Worm (Caenorhabditis elegans): ENCODE data around the gene svh-1.
A peak's percentile ranks its signal among the peaks of the same experiment; 100 is the strongest.

Gene svh-1

ce11 chrIV:8235114-8235686 lies 28.8 kb downstream of the svh-1 start:
- peak; percentile 14 for TF ChIP-seq hlh-30 (tag; optimal IDR thresholded peaks at IDR 0.05; ENCODE audit: insufficient read depth)
- TF ChIP-seq unc-62 (GFP tag; optimal IDR thresholded peaks at IDR 0.05 in 1 of 2), result peak in 1 of 2 experiments; percentile 94
- TF ChIP-seq unc-62 (tag; optimal IDR thresholded peaks at IDR 0.05), result no peak
- no peak for TF ChIP-seq mxl-2 (GFP tag; conservative IDR thresholded peaks at IDR 0.05)

ce11 chrIV:8236502-8236901 lies 30.1 kb downstream of the svh-1 start, which contains the start of gene nhr-66:
TSS of gene nhr-66 (minus strand) at chrIV:8236602.
- no peak for TF ChIP-seq dmd-6 (GFP tag; IDR thresholded peaks at IDR 0.05)
- no peak for TF ChIP-seq nhr-102 (tag; optimal IDR thresholded peaks at IDR 0.05)
- no peak for TF ChIP-seq unc-39 (tag; optimal IDR thresholded peaks at IDR 0.05)
- TF ChIP-seq sdz-12 (GFP tag; optimal IDR thresholded peaks at IDR 0.05), result no peak
- TF ChIP-seq mxl-3 (GFP tag; optimal IDR thresholded peaks at IDR 0.05), result no peak
- TF ChIP-seq nhr-237 (tag; optimal IDR thresholded peaks at IDR 0.05), result no peak
- TF ChIP-seq unc-62 (GFP tag; optimal IDR thresholded peaks at IDR 0.05 in 1 of 2), result no peak
- TF ChIP-seq unc-62 (tag; optimal IDR thresholded peaks at IDR 0.05), result no peak
- no peak for TF ChIP-seq ceh-82 (tag; optimal IDR thresholded peaks at IDR 0.05)
- TF ChIP-seq vab-7 (GFP tag; IDR thresholded peaks at IDR 0.05), result no peak
- TF ChIP-seq mdt-29 (GFP tag; IDR thresholded peaks at IDR 0.05), result no peak
- TF ChIP-seq tag-97 (GFP tag; IDR thresholded peaks at IDR 0.05), result no peak
- no peak for TF ChIP-seq Y5F2A.4 (GFP tag; optimal IDR thresholded peaks at IDR 0.05)
- TF ChIP-seq lin-1 (GFP tag; IDR thresholded peaks at IDR 0.05), result no peak
- no peak for TF ChIP-seq F10B5.3 (tag; optimal IDR thresholded peaks at IDR 0.05)
- no peak for TF ChIP-seq duxl-1 (tag; optimal IDR thresholded peaks at IDR 0.05; ENCODE audit: poor library complexity)
- no peak for TF ChIP-seq spr-3 (GFP tag; optimal IDR thresholded peaks at IDR 0.05)
- no peak for TF ChIP-seq ctbp-1 (GFP tag; IDR thresholded peaks at IDR 0.05)
- no peak for TF ChIP-seq lin-38 (GFP tag; IDR thresholded peaks at IDR 0.05)

ce11 chrIV:8239584-8239983 lies 33.2 kb downstream of the svh-1 start:
- TF ChIP-seq R02D3.7 (tag; optimal IDR thresholded peaks at IDR 0.05) (no peak), duxl-1 (tag; optimal IDR thresholded peaks at IDR 0.05; ENCODE audit: poor library complexity) (no peak), ceh-32 (tag; optimal IDR thresholded peaks at IDR 0.05; ENCODE audit: poor library complexity) (no peak), ZK337.2 (GFP tag; IDR thresholded peaks at IDR 0.05) (no peak), nhr-237 (tag; optimal IDR thresholded peaks at IDR 0.05) (no peak), zfp-2 (tag; optimal IDR thresholded peaks at IDR 0.05) (no peak), nhr-102 (tag; optimal IDR thresholded peaks at IDR 0.05) (no peak), mxl-2 (GFP tag; conservative IDR thresholded peaks at IDR 0.05) (no peak), nhr-28 (tag; optimal IDR thresholded peaks at IDR 0.05) (peak; percentile 60), F49E8.2 (tag; optimal IDR thresholded peaks at IDR 0.05; ENCODE audit: borderline replicate concordance) (no peak), zfp-3 (GFP tag; conservative IDR thresholded peaks at IDR 0.05) (no peak), lir-3 (tag; optimal IDR thresholded peaks at IDR 0.05) (no peak), zip-2 (tag; optimal IDR thresholded peaks at IDR 0.05) (no peak), daf-16 (GFP tag; optimal IDR thresholded peaks at IDR 0.05) (no peak), daf-16 (tag; optimal IDR thresholded peaks at IDR 0.05) (peak; percentile 70), aha-1 (tag) (peak; percentile 68), pqm-1 (tag; optimal IDR thresholded peaks at IDR 0.05) (peak; percentile 4), skn-1 (tag; optimal IDR thresholded peaks at IDR 0.05) (no peak), ctbp-1 (GFP tag; IDR thresholded peaks at IDR 0.05) (no peak), nhr-41 (GFP tag; IDR thresholded peaks at IDR 0.05) (no peak), spr-1 (tag; optimal IDR thresholded peaks at IDR 0.05) (no peak), fkh-10 (GFP tag; optimal IDR thresholded peaks at IDR 0.05) (no peak), dmd-6 (GFP tag; IDR thresholded peaks at IDR 0.05) (no peak), ZK546.5 (tag; optimal IDR thresholded peaks at IDR 0.05) (no peak), unc-62 (GFP tag; optimal IDR thresholded peaks at IDR 0.05 in 1 of 2) (peak in 1 of 2 experiments; percentile 55), unc-62 (tag; optimal IDR thresholded peaks at IDR 0.05) (no peak), Y48G9A.11 (GFP tag; IDR thresholded peaks at IDR 0.05) (no peak), dmd-8 (GFP tag; IDR thresholded peaks at IDR 0.05) (no peak), ama-1 (optimal IDR thresholded peaks at IDR 0.05) (no peak), ceh-28 (tag; optimal IDR thresholded peaks at IDR 0.05) (no peak)

Measured in whole organism, L4 larva.